Fruit fly (Drosophila melanogaster) whole organism, embryonic: Measurements from ENCODE around the gene Trm7-34.
A peak's percentile ranks its signal among the peaks of the same experiment; 100 is the strongest.

Source experiments
- ATbp ChIP-seq: fragments of 200-800 bp; sonication (Bioruptor generic); optimal IDR thresholded peaks from 2 replicates; lab custom pipeline; 2017; ENCODE audit warnings: missing biosample characterization, mild to moderate bottlenecking, missing genetic modification characterization, missing genetic modification reagents
- Atf6 ChIP-seq: fragments of 200-800 bp; sonication (Bioruptor generic); IDR thresholded peaks from 2 replicates; pipeline ENCODE4 v1.3.6; 2022; ENCODE audit warnings: missing biosample characterization, missing genetic modification characterization
- Blimp-1 ChIP-seq: fragments of 200-800 bp; sonication (Bioruptor generic); optimal IDR thresholded peaks from 3 replicates; lab custom pipeline; 2018; ENCODE audit warnings: missing biosample characterization, missing genetic modification characterization, mild to moderate bottlenecking, moderate library complexity, missing genetic modification reagents
- CG10366 ChIP-seq: fragments of 200-800 bp; sonication (Bioruptor generic); IDR thresholded peaks from 2 replicates; pipeline ENCODE4 v1.3.6; 2022; ENCODE audit warnings: missing biosample characterization, missing genetic modification characterization
- CG11723 ChIP-seq: fragments of 200-800 bp; sonication (Bioruptor generic); optimal IDR thresholded peaks from 2 replicates; lab custom pipeline; 2017; ENCODE audit warnings: missing biosample characterization, mild to moderate bottlenecking, missing genetic modification characterization
- CG12219 ChIP-seq: fragments of 200-800 bp; sonication (Bioruptor generic); optimal IDR thresholded peaks from 3 replicates; lab custom pipeline; 2018; ENCODE audit warnings: missing biosample characterization, mild to moderate bottlenecking, missing genetic modification characterization
- CG1233 ChIP-seq: fragments of 200-800 bp; sonication (Bioruptor generic); optimal IDR thresholded peaks from 4 replicates; lab custom pipeline; 2018; ENCODE audit warnings: missing biosample characterization, mild to moderate bottlenecking, missing genetic modification characterization
- CG16815 ChIP-seq: fragments of 200-800 bp; sonication (Bioruptor generic); optimal IDR thresholded peaks from 3 replicates; lab custom pipeline; 2017; ENCODE audit warnings: missing biosample characterization, mild to moderate bottlenecking, missing genetic modification characterization
- CG17361 ChIP-seq: fragments of 200-800 bp; sonication (Bioruptor generic); IDR thresholded peaks from 3 replicates; pipeline ENCODE4 v1.3.6; 2022; ENCODE audit warnings: missing biosample characterization, missing genetic modification characterization
- CG18764 ChIP-seq: fragments of 200-800 bp; sonication (Bioruptor generic); optimal IDR thresholded peaks from 3 replicates; lab custom pipeline; 2016; ENCODE audit warnings: missing biosample characterization, missing genetic modification characterization
- CG2129 ChIP-seq: fragments of 200-800 bp; sonication (Bioruptor generic); IDR thresholded peaks from 2 replicates; pipeline ENCODE4 v1.3.6; 2022; ENCODE audit warnings: missing biosample characterization, missing genetic modification characterization; ENCODE audit not compliant: partially characterized antibody
- CG2199 ChIP-seq: fragments of 200-800 bp; sonication (Bioruptor generic); IDR thresholded peaks from 3 replicates; pipeline ENCODE4 v1.3.6; 2022; ENCODE audit warnings: missing biosample characterization, missing genetic modification characterization
- CG30403 ChIP-seq: fragments of 200-800 bp; sonication (Bioruptor generic); optimal IDR thresholded peaks from 3 replicates; lab custom pipeline; 2016; ENCODE audit warnings: missing biosample characterization, missing genetic modification characterization
- CG33213 ChIP-seq: fragments of 200-800 bp; sonication (Bioruptor generic); optimal IDR thresholded peaks from 3 replicates; lab custom pipeline; 2016; ENCODE audit warnings: missing biosample characterization, missing genetic modification characterization
- CG3995 ChIP-seq: fragments of 200-800 bp; sonication (Bioruptor generic); optimal IDR thresholded peaks from 3 replicates; lab custom pipeline; 2016; ENCODE audit warnings: missing biosample characterization, missing genetic modification characterization
- CG4328 ChIP-seq: fragments of 200-800 bp; sonication (Bioruptor generic); optimal IDR thresholded peaks from 3 replicates; lab custom pipeline; 2017; ENCODE audit warnings: missing biosample characterization, missing genetic modification reagents, missing genetic modification characterization
- CG4424 ChIP-seq: fragments of 200-800 bp; sonication (Bioruptor generic); optimal IDR thresholded peaks from 3 replicates; lab custom pipeline; 2016; ENCODE audit warnings: missing biosample characterization, missing genetic modification characterization
- CG4707 ChIP-seq: fragments of 200-800 bp; sonication (Bioruptor generic); optimal IDR thresholded peaks from 2 replicates; lab custom pipeline; 2018; ENCODE audit warnings: missing biosample characterization, mild to moderate bottlenecking, missing genetic modification characterization, moderate library complexity
- CG5245 ChIP-seq: fragments of 200-800 bp; sonication (Bioruptor generic); optimal IDR thresholded peaks from 3 replicates; lab custom pipeline; 2016; ENCODE audit warnings: missing biosample characterization, missing genetic modification characterization
- CG6254 ChIP-seq: fragments of 200-800 bp; sonication (Bioruptor generic); optimal IDR thresholded peaks from 3 replicates; lab custom pipeline; 2017; ENCODE audit warnings: mild to moderate bottlenecking, missing biosample characterization, missing genetic modification reagents, missing genetic modification characterization
- CG6689 ChIP-seq: fragments of 200-800 bp; sonication (Bioruptor generic); IDR thresholded peaks from 2 replicates; pipeline ENCODE4 v1.3.6; 2022; ENCODE audit warnings: missing biosample characterization, missing genetic modification characterization
- CG7556 ChIP-seq: fragments of 200-800 bp; sonication (Bioruptor generic); optimal IDR thresholded peaks from 2 replicates; lab custom pipeline; 2017; ENCODE audit warnings: missing biosample characterization, mild to moderate bottlenecking, missing genetic modification characterization
- CG8765 ChIP-seq: fragments of 200-800 bp; sonication (Bioruptor generic); IDR thresholded peaks from 2 replicates; pipeline ENCODE4 v1.3.6; 2022; ENCODE audit warnings: missing biosample characterization, missing genetic modification characterization
- CG9797 ChIP-seq: fragments of 200-800 bp; sonication (Bioruptor generic); optimal IDR thresholded peaks from 3 replicates; lab custom pipeline; 2018; ENCODE audit warnings: missing biosample characterization, mild to moderate bottlenecking, missing genetic modification characterization
- CG9932 ChIP-seq: fragments of 200-800 bp; sonication (Bioruptor generic); IDR thresholded peaks from 2 replicates; pipeline ENCODE4 v1.3.6; 2022; ENCODE audit warnings: missing biosample characterization, missing genetic modification characterization
- Dip2 ChIP-seq: fragments of 200-800 bp; sonication (Bioruptor generic); IDR thresholded peaks from 2 replicates; pipeline ENCODE4 v1.3.6; 2022; ENCODE audit warnings: missing biosample characterization, missing genetic modification characterization
- Hey ChIP-seq: fragments of 200-800 bp; sonication (Bioruptor generic); optimal IDR thresholded peaks from 3 replicates; lab custom pipeline; 2018; ENCODE audit warnings: missing biosample characterization, mild to moderate bottlenecking, missing genetic modification characterization
- HmgZ ChIP-seq: fragments of 200-800 bp; sonication (Bioruptor generic); optimal IDR thresholded peaks from 2 replicates; lab custom pipeline; 2018; ENCODE audit warnings: missing biosample characterization, mild to moderate bottlenecking, missing genetic modification characterization
- Neu2 ChIP-seq: fragments of 200-800 bp; sonication (Bioruptor generic); optimal IDR thresholded peaks from 3 replicates; lab custom pipeline; 2016; ENCODE audit warnings: missing biosample characterization, missing genetic modification characterization, borderline replicate concordance
- Taf1 ChIP-seq: fragments of 200-800 bp; sonication (Bioruptor generic); IDR thresholded peaks from 2 replicates; pipeline ENCODE4 v1.3.6; 2022; ENCODE audit warnings: missing biosample characterization, missing genetic modification characterization
- Trl ChIP-seq, 3 experiments: fragments of >200 bp in 2 of 3; fragments of 200-800 bp in 1 of 3; sonication (Bioruptor generic) in 1 of 3; optimal IDR thresholded peaks; 2 replicates in 1 of 3; 3 replicates in 2 of 3; lab custom pipeline; 2016 to 2017; ENCODE audit warnings: missing biosample characterization in 1 of 3, missing genetic modification characterization in 1 of 3
- Xbp1 ChIP-seq: fragments of 200-800 bp; sonication (Bioruptor generic); optimal IDR thresholded peaks from 3 replicates; lab custom pipeline; 2016; ENCODE audit warnings: missing biosample characterization, mild to moderate bottlenecking, missing genetic modification characterization
- amos ChIP-seq: fragments of 200-800 bp; sonication (Bioruptor generic); IDR thresholded peaks from 2 replicates; pipeline ENCODE4 v1.3.6; 2022; ENCODE audit warnings: missing biosample characterization, missing genetic modification characterization; ENCODE audit not compliant: partially characterized antibody
- ap ChIP-seq: fragments of 200-800 bp; sonication (Bioruptor generic); IDR thresholded peaks from 2 replicates; pipeline ENCODE4 v1.3.6; 2022; ENCODE audit warnings: missing biosample characterization, missing genetic modification characterization
- br ChIP-seq: fragments of >200 bp; optimal IDR thresholded peaks from 2 replicates; lab custom pipeline; 2017
- cwo ChIP-seq: fragments of 200-800 bp; sonication (Bioruptor generic); optimal IDR thresholded peaks from 3 replicates; lab custom pipeline; 2017; ENCODE audit warnings: missing biosample characterization, missing genetic modification characterization, mild to moderate bottlenecking, moderate library complexity, missing genetic modification reagents
- da ChIP-seq: fragments of 200-800 bp; sonication (Bioruptor generic); optimal IDR thresholded peaks from 2 replicates; lab custom pipeline; 2016; ENCODE audit warnings: missing biosample characterization, missing genetic modification characterization
- dimm ChIP-seq: fragments of 200-800 bp; sonication (Bioruptor generic); IDR thresholded peaks from 2 replicates; pipeline ENCODE4 v1.3.6; 2022; ENCODE audit warnings: missing biosample characterization, missing genetic modification characterization
- dmrt99B ChIP-seq: fragments of 200-800 bp; sonication (Bioruptor generic); optimal IDR thresholded peaks from 2 replicates; lab custom pipeline; 2018; ENCODE audit warnings: missing biosample characterization, mild to moderate bottlenecking, missing genetic modification characterization, moderate library complexity
- eve ChIP-seq, 2 experiments: fragments of >200 bp; optimal IDR thresholded peaks; 2 replicates each; lab custom pipeline; 2017; ENCODE audit warnings: missing biosample characterization in 2 of 2, missing genetic modification characterization in 2 of 2
- gcm2 ChIP-seq: fragments of 200-800 bp; sonication (Bioruptor generic); optimal IDR thresholded peaks from 2 replicates; lab custom pipeline; 2016; ENCODE audit warnings: missing biosample characterization, missing genetic modification characterization
- hth ChIP-seq: fragments of >200 bp; optimal IDR thresholded peaks from 2 replicates; lab custom pipeline; 2017; ENCODE audit warnings: inconsistent platforms
- ken ChIP-seq: fragments of 200-800 bp; sonication (Bioruptor generic); IDR thresholded peaks from 3 replicates; pipeline ENCODE4 v1.3.6; 2022; ENCODE audit warnings: missing biosample characterization, missing genetic modification characterization
- p53 ChIP-seq: fragments of 200-800 bp; sonication (Bioruptor generic); optimal IDR thresholded peaks from 2 replicates; lab custom pipeline; 2016; ENCODE audit warnings: missing biosample characterization, missing genetic modification characterization
- run ChIP-seq: fragments of 200-800 bp; sonication (Bioruptor generic); optimal IDR thresholded peaks from 3 replicates; lab custom pipeline; 2018; ENCODE audit warnings: missing biosample characterization, mild to moderate bottlenecking, missing genetic modification characterization
- sc ChIP-seq, 3 experiments: fragments of >200 bp in 2 of 3; fragments of 200-800 bp in 1 of 3; sonication (Bioruptor generic) in 1 of 3; optimal IDR thresholded peaks; 2 replicates in 2 of 3; 3 replicates in 1 of 3; lab custom pipeline; 2017; ENCODE audit warnings: mild to moderate bottlenecking in 1 of 3, missing biosample characterization in 1 of 3, missing genetic modification characterization in 1 of 3, missing genetic modification reagents in 1 of 3
- sd ChIP-seq: fragments of 200-800 bp; sonication (Bioruptor generic); optimal IDR thresholded peaks from 3 replicates; lab custom pipeline; 2018; ENCODE audit warnings: missing biosample characterization, mild to moderate bottlenecking, missing genetic modification characterization, moderate library complexity
- stwl ChIP-seq: fragments of 200-800 bp; sonication (Bioruptor generic); optimal IDR thresholded peaks from 3 replicates; lab custom pipeline; 2018; ENCODE audit warnings: missing biosample characterization, mild to moderate bottlenecking, missing genetic modification characterization, moderate library complexity
- sug ChIP-seq: fragments of 200-800 bp; optimal IDR thresholded peaks from 2 replicates; lab custom pipeline; 2019; ENCODE audit warnings: missing biosample characterization, mild to moderate bottlenecking, missing genetic modification characterization, moderate library complexity
- tap ChIP-seq: fragments of 200-800 bp; optimal IDR thresholded peaks from 3 replicates; lab custom pipeline; 2019; ENCODE audit warnings: missing biosample characterization, mild to moderate bottlenecking, missing genetic modification characterization, moderate library complexity
- zf30C ChIP-seq: fragments of 200-800 bp; sonication (Bioruptor generic); optimal IDR thresholded peaks from 3 replicates; lab custom pipeline; 2018; ENCODE audit warnings: missing biosample characterization, mild to moderate bottlenecking, missing genetic modification characterization

The Trm7-34 gene

dm6 chr3R:21140458-21140857 lies 6.8 kb upstream of the Trm7-34 start, which contains the start of gene SNF4Agamma (continued):
- TF ChIP-seq CG17361 (GFP tag; lab: Robert Waterston, UW) (peak; percentile 51; the same call in 2 of the 3 replicates), tap (tag; lab: Kevin White, UChicago) (peak; percentile 10), CG4707 (GFP tag; lab: Kevin White, UChicago) (no peak), Dip2 (GFP tag; lab: Robert Waterston, UW) (no peak), br (lab: Kevin White, UChicago) (no peak), sug (tag; lab: Kevin White, UChicago) (peak; percentile 63), eve (GFP tag; optimal IDR thresholded peaks at IDR 0.05; lab: Kevin White, UChicago) (no peak), CG6689 (GFP tag; lab: Robert Waterston, UW) (no peak), CG16815 (GFP tag; lab: Kevin White, UChicago) (no peak), CG3995 (GFP tag; lab: Kevin White, UChicago) (no peak), Neu2 (GFP tag; lab: Kevin White, UChicago) (no peak), CG30403 (GFP tag; lab: Kevin White, UChicago) (peak; percentile 62), CG33213 (GFP tag; lab: Kevin White, UChicago) (peak; percentile 10), CG1233 (GFP tag; lab: Kevin White, UChicago) (no peak), Hey (tag; lab: Kevin White, UChicago) (no peak), run (tag; lab: Kevin White, UChicago) (no peak), cwo (GFP tag; lab: Kevin White, UChicago) (no peak), dimm (GFP tag; lab: Robert Waterston, UW) (no peak), CG9932 (peak; percentile 56; the same call in 1 of the 2 replicates), Trl (optimal IDR thresholded peaks at IDR 0.05; lab: Kevin White, UChicago) (no peak), Trl (GFP tag; optimal IDR thresholded peaks at IDR 0.05; lab: Kevin White, UChicago) (no peak), amos (GFP tag; lab: Robert Waterston, UW) (peak; percentile 76; the same call in 1 of the 2 replicates), stwl (tag; lab: Kevin White, UChicago) (peak; percentile 84), CG8765 (GFP tag; lab: Robert Waterston, UW) (no peak), CG4424 (GFP tag; lab: Kevin White, UChicago) (no peak), da (GFP tag; lab: Kevin White, UChicago) (no peak), ken (0 out of 3 replicates have a peak, but pooled peaks have one; percentile 44), CG18764 (GFP tag; lab: Kevin White, UChicago) (peak; percentile 10), sd (peak; percentile 3), CG6254 (no peak), CG5245 (GFP tag; lab: Kevin White, UChicago) (no peak), Atf6 (peak; percentile 41; the same call in 1 of the 2 replicates), CG4328 (GFP tag; lab: Kevin White, UChicago) (no peak), p53 (GFP tag; lab: Kevin White, UChicago) (no peak), gcm2 (GFP tag; lab: Kevin White, UChicago) (no peak), Taf1 (GFP tag; lab: Robert Waterston, UW) (no peak), ATbp (GFP tag; lab: Kevin White, UChicago) (no peak), CG9797 (GFP tag; lab: Kevin White, UChicago) (peak; percentile 2), ap (GFP tag; lab: Robert Waterston, UW) (no peak), dmrt99B (tag; lab: Kevin White, UChicago) (no peak), CG2129 (GFP tag; lab: Robert Waterston, UW) (peak; percentile 60), zf30C (GFP tag; lab: Kevin White, UChicago) (no peak), CG11723 (no peak), CG2199 (GFP tag; lab: Robert Waterston, UW) (no peak), HmgZ (tag; lab: Kevin White, UChicago) (peak; percentile 53), Blimp-1 (GFP tag; lab: Kevin White, UChicago) (peak; percentile 7), hth (lab: Kevin White, UChicago) (no peak), sc (optimal IDR thresholded peaks at IDR 0.05; lab: Kevin White, UChicago) (no peak), sc (GFP tag; optimal IDR thresholded peaks at IDR 0.05; lab: Kevin White, UChicago) (no peak), CG10366 (GFP tag; lab: Robert Waterston, UW) (peak; percentile 45; the same call in 1 of the 2 replicates), CG12219 (GFP tag; lab: Kevin White, UChicago) (no peak), Xbp1 (GFP tag; lab: Kevin White, UChicago) (peak; percentile 57), CG7556 (GFP tag; lab: Kevin White, UChicago) (no peak)
